Fruit fly (Drosophila melanogaster) whole organism, embryonic: ENCODE results near the gene CG8173.

ENCODE experiments used
- Ada2b ChIP-seq: fragments of 200-800 bp; sonication (Bioruptor generic); IDR thresholded peaks from 2 replicates; pipeline ENCODE4 v1.3.6; 2022; ENCODE audit warnings: missing biosample characterization, missing genetic modification characterization
- Antp ChIP-seq: fragments of 200-800 bp; sonication (Bioruptor generic); optimal IDR thresholded peaks from 3 replicates; lab custom pipeline; 2016; ENCODE audit warnings: missing biosample characterization, missing genetic modification characterization
- Atf6 ChIP-seq: fragments of 200-800 bp; sonication (Bioruptor generic); IDR thresholded peaks from 2 replicates; pipeline ENCODE4 v1.3.6; 2022; ENCODE audit warnings: missing biosample characterization, missing genetic modification characterization
- B-H1 ChIP-seq: fragments of 200-800 bp; sonication (Bioruptor generic); IDR thresholded peaks from 3 replicates; pipeline ENCODE4 v1.3.6; 2022; ENCODE audit warnings: missing biosample characterization, missing genetic modification characterization
- B-H2 ChIP-seq: fragments of 200-800 bp; sonication (Bioruptor generic); optimal IDR thresholded peaks from 2 replicates; lab custom pipeline; 2018; ENCODE audit warnings: missing biosample characterization, mild to moderate bottlenecking, missing genetic modification characterization
- Bgb ChIP-seq: fragments of 200-800 bp; sonication (Bioruptor generic); IDR thresholded peaks from 2 replicates; pipeline ENCODE4 v1.3.6; 2022; ENCODE audit warnings: missing biosample characterization, missing genetic modification characterization; ENCODE audit not compliant: partially characterized antibody
- BtbVII ChIP-seq: fragments of 200-800 bp; sonication (Bioruptor generic); optimal IDR thresholded peaks from 3 replicates; lab custom pipeline; 2017; ENCODE audit warnings: missing biosample characterization, mild to moderate bottlenecking, missing genetic modification characterization
- CG10565 ChIP-seq: fragments of 200-800 bp; sonication (Bioruptor generic); optimal IDR thresholded peaks from 3 replicates; lab custom pipeline; 2016; ENCODE audit warnings: missing biosample characterization, mild to moderate bottlenecking, missing genetic modification characterization
- CG11398 ChIP-seq: fragments of 200-800 bp; sonication (Bioruptor generic); optimal IDR thresholded peaks from 2 replicates; lab custom pipeline; 2016; ENCODE audit warnings: missing biosample characterization, missing genetic modification characterization
- CG12071 ChIP-seq: fragments of 200-800 bp; sonication (Bioruptor generic); optimal IDR thresholded peaks from 3 replicates; lab custom pipeline; 2018; ENCODE audit warnings: missing biosample characterization, mild to moderate bottlenecking, missing genetic modification characterization
- CG15479 ChIP-seq: fragments of 200-800 bp; sonication (Bioruptor generic); optimal IDR thresholded peaks from 3 replicates; lab custom pipeline; 2019; ENCODE audit warnings: missing biosample characterization, mild to moderate bottlenecking, missing genetic modification characterization, moderate library complexity
- CG1602 ChIP-seq: fragments of 200-800 bp; sonication (Bioruptor generic); optimal IDR thresholded peaks from 3 replicates; lab custom pipeline; 2016; ENCODE audit warnings: missing biosample characterization, missing genetic modification characterization
- CG17829 ChIP-seq: fragments of 200-800 bp; optimal IDR thresholded peaks from 2 replicates; lab custom pipeline; 2019; ENCODE audit warnings: missing biosample characterization, mild to moderate bottlenecking, missing genetic modification characterization, moderate library complexity
- CG18262 ChIP-seq: fragments of 200-800 bp; optimal IDR thresholded peaks from 3 replicates; lab custom pipeline; 2019; ENCODE audit warnings: missing biosample characterization, mild to moderate bottlenecking, missing genetic modification characterization, moderate library complexity
- CG2875 ChIP-seq: fragments of 200-800 bp; sonication (Bioruptor generic); optimal IDR thresholded peaks from 2 replicates; lab custom pipeline; 2017; ENCODE audit warnings: missing biosample characterization, mild to moderate bottlenecking, missing genetic modification characterization, missing genetic modification reagents
- CG30020 ChIP-seq: fragments of 200-800 bp; optimal IDR thresholded peaks from 2 replicates; lab custom pipeline; 2019; ENCODE audit warnings: missing biosample characterization, mild to moderate bottlenecking, missing genetic modification characterization, moderate library complexity
- CG31224 ChIP-seq: fragments of 200-800 bp; sonication (Bioruptor generic); IDR thresholded peaks from 2 replicates; pipeline ENCODE4 v1.3.6; 2022; ENCODE audit warnings: missing biosample characterization, missing genetic modification characterization
- CG34376 ChIP-seq: fragments of 200-800 bp; sonication (Bioruptor generic); optimal IDR thresholded peaks from 2 replicates; lab custom pipeline; 2018; ENCODE audit warnings: missing biosample characterization, mild to moderate bottlenecking, missing genetic modification characterization
- CG8290 ChIP-seq, 3 experiments: fragments of 200-800 bp; sonication (Bioruptor generic); optimal IDR thresholded peaks; 2 replicates each; lab custom pipeline; 2016 to 2019; ENCODE audit warnings: missing biosample characterization in 3 of 3, missing genetic modification characterization in 3 of 3, mild to moderate bottlenecking in 2 of 3, moderate library complexity in 1 of 3
- CG9932 ChIP-seq: fragments of 200-800 bp; sonication (Bioruptor generic); IDR thresholded peaks from 2 replicates; pipeline ENCODE4 v1.3.6; 2022; ENCODE audit warnings: missing biosample characterization, missing genetic modification characterization
- Dip2 ChIP-seq: fragments of 200-800 bp; sonication (Bioruptor generic); IDR thresholded peaks from 2 replicates; pipeline ENCODE4 v1.3.6; 2022; ENCODE audit warnings: missing biosample characterization, missing genetic modification characterization
- Dll ChIP-seq: fragments of 200-800 bp; sonication (Bioruptor generic); IDR thresholded peaks from 4 replicates; pipeline ENCODE4 v1.3.6; 2022; ENCODE audit warnings: missing biosample characterization, missing genetic modification characterization; ENCODE audit not compliant: partially characterized antibody
- Hmx ChIP-seq: fragments of 200-800 bp; sonication (Bioruptor generic); optimal IDR thresholded peaks from 2 replicates; lab custom pipeline; 2016; ENCODE audit warnings: missing biosample characterization, missing genetic modification characterization
- Hr3 ChIP-seq: fragments of 200-800 bp; sonication (Bioruptor generic); optimal IDR thresholded peaks from 3 replicates; lab custom pipeline; 2016; ENCODE audit warnings: missing biosample characterization, missing genetic modification characterization
- Max ChIP-seq: fragments of 200-800 bp; sonication (Bioruptor generic); optimal IDR thresholded peaks from 2 replicates; lab custom pipeline; 2016; ENCODE audit warnings: missing biosample characterization, mild to moderate bottlenecking, missing genetic modification characterization
- Mrtf ChIP-seq: fragments of 200-800 bp; sonication (Bioruptor generic); IDR thresholded peaks from 3 replicates; pipeline ENCODE4 v1.3.6; 2022; ENCODE audit warnings: missing biosample characterization, missing genetic modification characterization
- Oli ChIP-seq: fragments of 200-800 bp; sonication (Bioruptor generic); optimal IDR thresholded peaks from 2 replicates; lab custom pipeline; 2018; ENCODE audit warnings: missing biosample characterization, mild to moderate bottlenecking, missing genetic modification characterization, moderate library complexity
- PHDP ChIP-seq: fragments of 200-800 bp; sonication (Bioruptor generic); optimal IDR thresholded peaks from 3 replicates; lab custom pipeline; 2018; ENCODE audit warnings: missing biosample characterization, mild to moderate bottlenecking, missing genetic modification characterization, moderate library complexity
- Sry-δ ChIP-seq: fragments of 200-800 bp; sonication (Bioruptor generic); optimal IDR thresholded peaks from 2 replicates; lab custom pipeline; 2016; ENCODE audit warnings: missing biosample characterization, missing genetic modification characterization
- Stat92E ChIP-seq, 3 experiments: fragments of >200 bp in 2 of 3; fragments of 200-800 bp in 1 of 3; sonication (Bioruptor generic) in 1 of 3; optimal IDR thresholded peaks; 2 replicates each; lab custom pipeline; 2017 to 2019; ENCODE audit warnings: missing biosample characterization in 3 of 3, missing genetic modification characterization in 3 of 3, mild to moderate bottlenecking in 1 of 3, moderate library complexity in 1 of 3
- Xbp1 ChIP-seq: fragments of 200-800 bp; sonication (Bioruptor generic); optimal IDR thresholded peaks from 3 replicates; lab custom pipeline; 2016; ENCODE audit warnings: missing biosample characterization, mild to moderate bottlenecking, missing genetic modification characterization
- aop ChIP-seq: fragments of 200-800 bp; sonication (Bioruptor generic); IDR thresholded peaks from 2 replicates; pipeline ENCODE4 v1.3.6; 2022; ENCODE audit warnings: missing biosample characterization, missing genetic modification characterization
- dmrt99B ChIP-seq: fragments of 200-800 bp; sonication (Bioruptor generic); optimal IDR thresholded peaks from 2 replicates; lab custom pipeline; 2018; ENCODE audit warnings: missing biosample characterization, mild to moderate bottlenecking, missing genetic modification characterization, moderate library complexity
- fd64A ChIP-seq: fragments of 200-800 bp; sonication (Bioruptor generic); optimal IDR thresholded peaks from 3 replicates; lab custom pipeline; 2018; ENCODE audit warnings: missing biosample characterization, mild to moderate bottlenecking, missing genetic modification characterization
- gcm2 ChIP-seq: fragments of 200-800 bp; sonication (Bioruptor generic); optimal IDR thresholded peaks from 2 replicates; lab custom pipeline; 2016; ENCODE audit warnings: missing biosample characterization, missing genetic modification characterization
- gem ChIP-seq: fragments of 200-800 bp; sonication (Bioruptor generic); optimal IDR thresholded peaks from 2 replicates; lab custom pipeline; 2019; ENCODE audit warnings: missing biosample characterization, mild to moderate bottlenecking, missing genetic modification characterization, moderate library complexity
- hth ChIP-seq: fragments of >200 bp; optimal IDR thresholded peaks from 2 replicates; lab custom pipeline; 2017; ENCODE audit warnings: inconsistent platforms
- kay ChIP-seq: fragments of 200-800 bp; sonication (Bioruptor generic); optimal IDR thresholded peaks from 2 replicates; lab custom pipeline; 2016; ENCODE audit warnings: missing biosample characterization, missing genetic modification characterization
- lmd ChIP-seq: fragments of 200-800 bp; sonication (Bioruptor generic); IDR thresholded peaks from 2 replicates; pipeline ENCODE4 v1.3.6; 2022; ENCODE audit warnings: missing biosample characterization, missing genetic modification characterization
- mirr ChIP-seq: fragments of 200-800 bp; sonication (Bioruptor generic); optimal IDR thresholded peaks from 3 replicates; lab custom pipeline; 2018; ENCODE audit warnings: missing biosample characterization, mild to moderate bottlenecking, missing genetic modification characterization
- nerfin-1 ChIP-seq: fragments of 200-800 bp; sonication (Bioruptor generic); optimal IDR thresholded peaks from 3 replicates; lab custom pipeline; 2019; ENCODE audit warnings: missing biosample characterization, mild to moderate bottlenecking, missing genetic modification characterization, moderate library complexity
- onecut ChIP-seq: fragments of 200-800 bp; sonication (Bioruptor generic); IDR thresholded peaks from 2 replicates; pipeline ENCODE4 v1.3.6; 2022; ENCODE audit warnings: missing biosample characterization, missing genetic modification characterization
- p53 ChIP-seq: fragments of 200-800 bp; sonication (Bioruptor generic); optimal IDR thresholded peaks from 2 replicates; lab custom pipeline; 2016; ENCODE audit warnings: missing biosample characterization, missing genetic modification characterization
- peb ChIP-seq: fragments of 200-800 bp; sonication (Bioruptor generic); IDR thresholded peaks from 2 replicates; pipeline ENCODE4 v1.3.6; 2022; ENCODE audit warnings: missing biosample characterization, missing genetic modification characterization
- ro ChIP-seq: fragments of 200-800 bp; sonication (Bioruptor generic); IDR thresholded peaks from 2 replicates; pipeline ENCODE4 v1.3.6; 2022; ENCODE audit warnings: missing biosample characterization, missing genetic modification characterization
- slou ChIP-seq: fragments of 200-800 bp; sonication (Bioruptor generic); optimal IDR thresholded peaks from 3 replicates; lab custom pipeline; 2016; ENCODE audit warnings: missing biosample characterization, missing genetic modification characterization
- so ChIP-seq: fragments of 200-800 bp; sonication (Bioruptor generic); IDR thresholded peaks from 3 replicates; pipeline ENCODE4 v1.3.6; 2022; ENCODE audit warnings: missing biosample characterization, missing genetic modification characterization
- tll ChIP-seq, 2 experiments: fragments of 200-800 bp in 1 of 2; fragments of >200 bp in 1 of 2; sonication (Bioruptor generic) in 1 of 2; optimal IDR thresholded peaks; 2 replicates each; lab custom pipeline; 2017 to 2019; ENCODE audit warnings: missing biosample characterization in 2 of 2, missing genetic modification characterization in 2 of 2, mild to moderate bottlenecking in 1 of 2, moderate library complexity in 1 of 2
- zen ChIP-seq: fragments of 200-800 bp; sonication (Bioruptor generic); optimal IDR thresholded peaks from 3 replicates; lab custom pipeline; 2018; ENCODE audit warnings: missing biosample characterization, mild to moderate bottlenecking, missing genetic modification characterization, moderate library complexity

Gene CG8173

dm6 chrX:17712995-17713739 is 3.7 kb upstream of the CG8173 start (continued):
- TF ChIP-seq CG9932 (GFP tag; lab: Robert Waterston, UW) (peak; percentile 16; the same call in 1 of the 2 replicates), CG11398 (GFP tag; lab: Kevin White, UChicago) (no peak), B-H2 (GFP tag; lab: Kevin White, UChicago) (no peak), so (GFP tag; lab: Robert Waterston, UW) (0 out of 3 replicates have a peak, but pooled peaks have one; percentile 54), PHDP (tag; lab: Kevin White, UChicago) (peak; percentile 57), CG1602 (GFP tag; lab: Kevin White, UChicago) (peak; percentile 56), ro (GFP tag; lab: Robert Waterston, UW) (no peak), CG8290 (GFP tag; optimal IDR thresholded peaks at IDR 0.05; lab: Kevin White, UChicago) (peak; percentile 16), CG8290 (tag; optimal IDR thresholded peaks at IDR 0.05; lab: Kevin White, UChicago) (peak in 1 of 2 experiments; percentile 39), p53 (GFP tag; lab: Kevin White, UChicago) (no peak), Dll (GFP tag; lab: Robert Waterston, UW) (no peak), Oli (tag; lab: Kevin White, UChicago) (peak; percentile 62), mirr (GFP tag; lab: Kevin White, UChicago) (no peak), kay (GFP tag; lab: Kevin White, UChicago) (no peak), CG10565 (GFP tag; lab: Kevin White, UChicago) (no peak), CG15479 (GFP tag; lab: Kevin White, UChicago) (no peak), Antp (GFP tag; lab: Kevin White, UChicago) (no peak), zen (peak; percentile 52), slou (GFP tag; lab: Kevin White, UChicago) (no peak), peb (GFP tag; lab: Robert Waterston, UW) (no peak), CG18262 (tag; lab: Kevin White, UChicago) (peak; percentile 84), Hr3 (GFP tag; lab: Kevin White, UChicago) (peak; percentile 30), tll (GFP tag; optimal IDR thresholded peaks at IDR 0.05; lab: Kevin White, UChicago) (peak in 1 of 2 experiments; percentile 87), Max (GFP tag; lab: Kevin White, UChicago) (peak; percentile 60), Sry-δ (GFP tag; lab: Kevin White, UChicago) (no peak), gcm2 (no peak), lmd (GFP tag; lab: Robert Waterston, UW) (peak; percentile 33; the same call in 1 of the 2 replicates), B-H1 (GFP tag; lab: Robert Waterston, UW) (peak; percentile 65; the same call in 2 of the 3 replicates), dmrt99B (peak; percentile 58), fd64A (GFP tag; lab: Kevin White, UChicago) (no peak), Dip2 (no peak), Xbp1 (GFP tag; lab: Kevin White, UChicago) (peak; percentile 50), nerfin-1 (peak; percentile 26), hth (lab: Kevin White, UChicago) (no peak), CG17829 (tag; lab: Kevin White, UChicago) (peak; percentile 68), Bgb (GFP tag; lab: Robert Waterston, UW) (no peak), onecut (GFP tag; lab: Robert Waterston, UW) (peak; percentile 9; the same call in 1 of the 2 replicates), gem (tag; lab: Kevin White, UChicago) (peak; percentile 74), CG2875 (GFP tag; lab: Kevin White, UChicago) (no peak), CG30020 (tag; lab: Kevin White, UChicago) (peak; percentile 1), CG12071 (GFP tag; lab: Kevin White, UChicago) (no peak), BtbVII (GFP tag; lab: Kevin White, UChicago) (peak; percentile 48), CG31224 (GFP tag; lab: Robert Waterston, UW) (peak; percentile 53), Mrtf (GFP tag; lab: Robert Waterston, UW) (peak; percentile 35; the same call in 1 of the 3 replicates), Hmx (no peak), Ada2b (GFP tag; lab: Robert Waterston, UW) (peak; percentile 66), Stat92E (GFP tag; optimal IDR thresholded peaks at IDR 0.05; lab: Kevin White, UChicago) (no peak), aop (no peak), CG34376 (GFP tag; lab: Kevin White, UChicago) (no peak), Atf6 (GFP tag; lab: Robert Waterston, UW) (no peak; the same call in 1 of the 2 replicates)
